Worm (Caenorhabditis elegans) whole organism, L1 larva: ENCODE results near the gene M04C3.1.
A peak's percentile ranks its signal among the peaks of the same experiment; 100 is the strongest.

ENCODE experiments used
- C16A3.4 ChIP-seq: fragments of 150-350 bp; optimal IDR thresholded peaks from 2 replicates; lab custom pipeline; 2014; ENCODE audit warnings: missing biosample characterization, missing genetic modification characterization
- C34B4.2 ChIP-seq: sonication (generic microtip); optimal IDR thresholded peaks from 2 replicates; lab custom pipeline; 2017; ENCODE audit warnings: mild to moderate bottlenecking, missing genetic modification characterization, missing compliant biosample characterization
- aly-2 ChIP-seq: fragments of 150-350 bp; optimal IDR thresholded peaks from 2 replicates; lab custom pipeline; 2014; ENCODE audit warnings: missing biosample characterization, missing genetic modification characterization
- ceh-63 ChIP-seq: fragments of 200-800 bp; sonication (Bioruptor generic); optimal IDR thresholded peaks from 2 replicates; lab custom pipeline; 2018; ENCODE audit warnings: mild to moderate bottlenecking, missing genetic modification characterization, missing compliant biosample characterization
- ceh-8 ChIP-seq: fragments of 200-800 bp; sonication (Bioruptor generic); optimal IDR thresholded peaks from 2 replicates; lab custom pipeline; 2018; ENCODE audit warnings: mild to moderate bottlenecking, missing genetic modification characterization, moderate library complexity, missing compliant biosample characterization
- ceh-82 ChIP-seq, 3 experiments: fragments of 150-350 bp in 1 of 3; sonication (generic microtip) in 2 of 3; optimal IDR thresholded peaks; 2 replicates each; lab custom pipeline; 2014 to 2017; ENCODE audit warnings: missing biosample characterization in 3 of 3, missing genetic modification characterization in 3 of 3
- dpl-1 ChIP-seq, 3 experiments: fragments of 150-350 bp in 2 of 3; sonication (generic microtip) in 1 of 3; optimal IDR thresholded peaks; 2 replicates each; lab custom pipeline; 2014 to 2017; ENCODE audit warnings: missing biosample characterization in 3 of 3, missing genetic modification characterization in 3 of 3, missing genetic modification reagents in 3 of 3
- efl-1 ChIP-seq, 4 experiments: fragments of 150-350 bp; optimal IDR thresholded peaks in 3 of 4; peaks in 1 of 4; 1 replicate in 1 of 4; 2 replicates in 3 of 4; lab custom pipeline; 2014; ENCODE audit warnings: missing biosample characterization in 2 of 4, missing genetic modification characterization in 2 of 4, missing genetic modification reagents in 2 of 4
- elt-2 ChIP-seq: sonication (generic microtip); optimal IDR thresholded peaks from 2 replicates; lab custom pipeline; 2016; ENCODE audit warnings: missing genetic modification characterization, mild to moderate bottlenecking, inconsistent platforms, missing compliant biosample characterization, missing genetic modification reagents
- fkh-8 ChIP-seq: sonication (generic microtip); optimal IDR thresholded peaks from 2 replicates; lab custom pipeline; 2016; ENCODE audit warnings: mild to moderate bottlenecking, missing genetic modification characterization, missing compliant biosample characterization
- fos-1 ChIP-seq: fragments of 150-350 bp; optimal IDR thresholded peaks from 2 replicates; lab custom pipeline; 2014; ENCODE audit warnings: missing biosample characterization, missing genetic modification characterization
- hlh-17 ChIP-seq: fragments of 200-800 bp; sonication (Bioruptor generic); optimal IDR thresholded peaks from 2 replicates; lab custom pipeline; 2018; ENCODE audit warnings: missing genetic modification characterization, mild to moderate bottlenecking, missing compliant biosample characterization, moderate library complexity, borderline replicate concordance
- hpl-2 ChIP-seq: fragments of 150-350 bp; optimal IDR thresholded peaks from 2 replicates; lab custom pipeline; 2014; ENCODE audit warnings: missing biosample characterization, missing genetic modification reagents, missing genetic modification characterization
- jun-1 ChIP-seq: fragments of 150-350 bp; optimal IDR thresholded peaks from 2 replicates; lab custom pipeline; 2014; ENCODE audit warnings: missing biosample characterization, missing genetic modification reagents, missing genetic modification characterization
- lin-35 ChIP-seq, 2 experiments: fragments of 150-350 bp; optimal IDR thresholded peaks; 2 replicates each; lab custom pipeline; 2014; ENCODE audit warnings: missing biosample characterization in 2 of 2, missing genetic modification characterization in 2 of 2, missing genetic modification reagents in 2 of 2
- lsy-2 ChIP-seq, 2 experiments: fragments of 150-350 bp; optimal IDR thresholded peaks; 2 replicates each; lab custom pipeline; 2014; ENCODE audit warnings: missing biosample characterization in 2 of 2, missing genetic modification characterization in 2 of 2
- mab-9 ChIP-seq: fragments of 200-800 bp; sonication (Bioruptor generic); IDR thresholded peaks from 2 replicates; pipeline ENCODE4 v1.3.6; 2022; ENCODE audit warnings: missing genetic modification reagents, missing genetic modification characterization, missing compliant biosample characterization
- mep-1 ChIP-seq: fragments of 150-350 bp; optimal IDR thresholded peaks from 2 replicates; lab custom pipeline; 2014; ENCODE audit warnings: missing biosample characterization, missing genetic modification characterization
- nhr-11 ChIP-seq: fragments of 150-350 bp; optimal IDR thresholded peaks from 2 replicates; lab custom pipeline; 2014; ENCODE audit warnings: missing biosample characterization, missing genetic modification characterization
- nhr-12 ChIP-seq: sonication (generic microtip); optimal IDR thresholded peaks from 2 replicates; lab custom pipeline; 2017; ENCODE audit warnings: missing biosample characterization, missing genetic modification characterization
- nhr-20 ChIP-seq: sonication (generic microtip); optimal IDR thresholded peaks from 2 replicates; lab custom pipeline; 2016; ENCODE audit warnings: mild to moderate bottlenecking, missing genetic modification characterization, missing compliant biosample characterization
- nhr-28 ChIP-seq: fragments of 150-350 bp; optimal IDR thresholded peaks from 2 replicates; lab custom pipeline; 2014; ENCODE audit warnings: missing biosample characterization, missing genetic modification characterization
- nhr-77 ChIP-seq: fragments of 150-350 bp; optimal IDR thresholded peaks from 2 replicates; lab custom pipeline; 2014; ENCODE audit warnings: missing biosample characterization, missing genetic modification characterization
- nhr-84 ChIP-seq: sonication (generic microtip); optimal IDR thresholded peaks from 2 replicates; lab custom pipeline; 2017; ENCODE audit warnings: missing biosample characterization, missing genetic modification characterization
- nhr-85 ChIP-seq: sonication (generic microtip); peaks from one replicate; lab custom pipeline; 2016; ENCODE audit warnings: missing genetic modification characterization, inconsistent platforms, missing compliant biosample characterization
- nhr-90 ChIP-seq: sonication (generic microtip); optimal IDR thresholded peaks from 2 replicates; lab custom pipeline; 2016; ENCODE audit warnings: mild to moderate bottlenecking, missing genetic modification characterization, missing compliant biosample characterization; ENCODE audit not compliant: poor library complexity
- pax-3 ChIP-seq: fragments of 200-800 bp; sonication (Bioruptor generic); optimal IDR thresholded peaks from 2 replicates; lab custom pipeline; 2018; ENCODE audit warnings: mild to moderate bottlenecking, missing genetic modification characterization, moderate library complexity, missing compliant biosample characterization
- pqm-1 ChIP-seq: sonication (generic microtip); optimal IDR thresholded peaks from 3 replicates; lab custom pipeline; 2017; ENCODE audit warnings: missing biosample characterization, missing genetic modification characterization
- snu-23 ChIP-seq: sonication (generic microtip); optimal IDR thresholded peaks from 2 replicates; lab custom pipeline; 2016; ENCODE audit warnings: missing genetic modification characterization, missing compliant biosample characterization
- sptf-1 ChIP-seq: fragments of 150-350 bp; optimal IDR thresholded peaks from 2 replicates; lab custom pipeline; 2014; ENCODE audit warnings: missing biosample characterization, missing genetic modification characterization
- swsn-7 ChIP-seq: sonication (generic microtip); optimal IDR thresholded peaks from 2 replicates; lab custom pipeline; 2016; ENCODE audit warnings: missing genetic modification characterization, missing compliant biosample characterization
- unc-30 ChIP-seq: sonication (generic microtip); optimal IDR thresholded peaks from 2 replicates; lab custom pipeline; 2017; ENCODE audit warnings: missing biosample characterization, missing genetic modification characterization
- xbp-1 ChIP-seq: sonication (generic microtip); optimal IDR thresholded peaks from 2 replicates; lab custom pipeline; 2016; ENCODE audit warnings: missing genetic modification characterization, missing compliant biosample characterization
- zag-1 ChIP-seq: fragments of 150-350 bp; optimal IDR thresholded peaks from 2 replicates; lab custom pipeline; 2014; ENCODE audit warnings: missing biosample characterization, missing genetic modification characterization
- ztf-11 ChIP-seq, 2 experiments: sonication (generic microtip); optimal IDR thresholded peaks; 2 replicates each; lab custom pipeline; 2016 to 2017; ENCODE audit warnings: missing genetic modification characterization in 2 of 2, missing biosample characterization in 1 of 2, missing compliant biosample characterization in 1 of 2

M04C3.1 gene

ce11 chrV:19398396-19398795, 47.0 kb downstream of the M04C3.1 start:
- TF ChIP-seq jun-1 (tag; lab: Kevin White, UChicago), result no peak
- TF ChIP-seq nhr-20, result no peak
- no peak for TF ChIP-seq mab-9
- TF ChIP-seq nhr-11, result no peak
- TF ChIP-seq nhr-28 (tag; lab: Kevin White, UChicago), result no peak
- no peak for TF ChIP-seq ceh-63 (GFP tag; lab: Kevin White, UChicago)
- no peak for TF ChIP-seq nhr-90 (tag; lab: Kevin White, UChicago)
- TF ChIP-seq dpl-1 (GFP tag; optimal IDR thresholded peaks at IDR 0.05; lab: Kevin White, UChicago), result no peak
- TF ChIP-seq ceh-8, result no peak
- no peak for TF ChIP-seq swsn-7
- no peak for TF ChIP-seq pqm-1 (tag; lab: Kevin White, UChicago)
- TF ChIP-seq aly-2 (tag; lab: Kevin White, UChicago), result no peak
- no peak for TF ChIP-seq lsy-2 (tag; optimal IDR thresholded peaks at IDR 0.05; lab: Kevin White, UChicago)
- TF ChIP-seq hlh-17, result no peak
- no peak for TF ChIP-seq hpl-2 (GFP tag; lab: Kevin White, UChicago)
- TF ChIP-seq ztf-11 (tag; optimal IDR thresholded peaks at IDR 0.05; lab: Kevin White, UChicago), result no peak

DNA sequence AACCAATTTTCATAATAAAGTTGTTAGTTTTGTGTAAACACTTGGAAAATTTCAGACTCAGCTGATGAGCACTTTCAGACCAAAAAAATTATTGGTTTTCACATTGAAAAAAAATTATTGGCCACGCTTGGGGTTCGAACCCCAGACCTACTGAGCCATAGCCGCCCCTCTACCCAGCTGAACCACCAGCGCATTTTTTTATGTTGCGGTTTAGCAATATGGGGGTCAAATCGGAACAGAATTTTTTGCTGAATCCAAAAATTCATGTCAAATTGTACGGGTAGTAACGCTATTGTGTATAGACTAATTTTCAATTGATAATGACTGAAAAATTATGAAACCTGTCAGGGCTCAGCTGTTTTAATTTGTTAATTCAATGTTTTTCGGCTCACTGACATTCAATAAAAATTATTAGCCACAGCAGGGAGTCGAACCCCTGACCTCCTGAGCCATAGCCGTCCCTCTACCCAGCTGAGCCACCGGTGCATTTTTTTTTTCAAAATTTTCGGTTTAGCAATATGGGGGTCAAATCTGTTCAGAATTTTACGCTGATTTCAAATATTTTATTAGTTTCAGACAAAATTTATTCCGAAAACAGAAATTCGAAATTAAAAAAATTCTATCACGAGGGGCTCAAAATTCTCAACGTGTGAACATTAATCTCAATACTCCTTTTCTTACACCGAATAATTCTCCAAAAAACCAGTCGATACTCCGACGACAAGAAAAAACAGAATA, 48.7 kb downstream of the M04C3.1 start:
- peak; percentile 42 for TF ChIP-seq nhr-85
- TF ChIP-seq efl-1 (optimal IDR thresholded peaks at IDR 0.05; lab: Kevin White, UChicago), result no peak
- TF ChIP-seq efl-1 (GFP tag; optimal IDR thresholded peaks at IDR 0.05 in 1 of 2; lab: Kevin White, UChicago), result peak in 1 of 2 experiments; percentile 52
- no peak for TF ChIP-seq mep-1

- no peak for TF ChIP-seq efl-1 (optimal IDR thresholded peaks at IDR 0.05; lab: Kevin White, UChicago)
- peak in 1 of 2 experiments; percentile 62 for TF ChIP-seq efl-1 (GFP tag; optimal IDR thresholded peaks at IDR 0.05 in 1 of 2; lab: Kevin White, UChicago)
- TF ChIP-seq nhr-28 (tag; lab: Kevin White, UChicago), result no peak
Observed at ce11 chrV:19394750-19395149, 50.7 kb downstream of the M04C3.1 start, which contains the start of gene C25F9.8. Gene C25F9.8, plus strand, starts transcription at chrV:19395050.

DNA sequence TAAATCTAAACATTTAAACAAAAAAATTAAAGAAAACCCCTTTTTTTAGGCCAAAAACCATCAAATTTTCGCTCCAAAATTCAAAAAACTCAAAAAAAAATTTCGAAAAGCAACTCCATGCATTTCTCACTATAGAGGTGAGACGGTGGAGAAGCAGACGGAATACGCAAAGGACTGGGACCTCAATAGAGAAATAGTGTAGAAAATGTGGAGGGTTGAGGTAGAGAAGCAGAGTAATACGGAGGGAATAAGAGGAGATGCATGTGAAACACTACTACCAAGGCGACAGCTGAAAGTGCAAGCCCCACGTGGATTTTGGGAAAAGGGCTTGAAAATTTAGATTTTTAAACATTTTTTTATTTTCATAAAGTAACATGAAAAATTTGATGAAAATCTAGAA, 54.2 kb downstream of the M04C3.1 start:
- TF ChIP-seq nhr-84 (tag; lab: Kevin White, UChicago) (no peak), fkh-8 (tag; lab: Kevin White, UChicago) (peak; percentile 29), mep-1 (peak; percentile 15), efl-1 (optimal IDR thresholded peaks at IDR 0.05; lab: Kevin White, UChicago) (peak; percentile 39 to 47), efl-1 (GFP tag; optimal IDR thresholded peaks at IDR 0.05 in 1 of 2; lab: Kevin White, UChicago) (peak; percentile 8 to 58), lsy-2 (tag; optimal IDR thresholded peaks at IDR 0.05; lab: Kevin White, UChicago) (peak; percentile 4 to 27), fos-1 (tag; lab: Kevin White, UChicago) (no peak), dpl-1 (GFP tag; optimal IDR thresholded peaks at IDR 0.05; lab: Kevin White, UChicago) (peak in 1 of 3 experiments; percentile 23), swsn-7 (peak; percentile 31), snu-23 (GFP tag; lab: Kevin White, UChicago) (peak; percentile 15), ceh-82 (tag; optimal IDR thresholded peaks at IDR 0.05; lab: Kevin White, UChicago) (peak in 2 of 3 experiments; percentile 9 to 15)

ce11 chrV:19390029-19390428, 55.4 kb downstream of the M04C3.1 start, which contains the start of gene slcr-46.2:
Gene slcr-46.2, minus strand, starts transcription at chrV:19390129.
- TF ChIP-seq nhr-12 (tag; lab: Kevin White, UChicago) (no peak), C16A3.4 (tag; lab: Kevin White, UChicago) (no peak), lin-35 (GFP tag; optimal IDR thresholded peaks at IDR 0.05; lab: Kevin White, UChicago) (no peak), nhr-77 (tag; lab: Kevin White, UChicago) (no peak), unc-30 (tag; lab: Kevin White, UChicago) (no peak), pax-3 (tag; lab: Kevin White, UChicago) (no peak), sptf-1 (tag; lab: Kevin White, UChicago) (no peak), elt-2 (tag; lab: Kevin White, UChicago) (no peak), efl-1 (optimal IDR thresholded peaks at IDR 0.05; lab: Kevin White, UChicago) (no peak), efl-1 (GFP tag; optimal IDR thresholded peaks at IDR 0.05 in 1 of 2; lab: Kevin White, UChicago) (no peak), xbp-1 (tag; lab: Kevin White, UChicago) (no peak), C34B4.2 (tag; lab: Kevin White, UChicago) (no peak), zag-1 (no peak), hlh-17 (no peak)
